Worm (Caenorhabditis elegans): ENCODE results near the gene W01B6.4.

- TF ChIP-seq flt-1 (GFP tag; IDR thresholded peaks at IDR 0.05) (no peak), ref-1 (GFP tag; conservative IDR thresholded peaks at IDR 0.05) (no peak), cog-1 (tag; optimal IDR thresholded peaks at IDR 0.05) (no peak), T22C8.4 (GFP tag; IDR thresholded peaks at IDR 0.05) (no peak)
Measured at ce11 chrIV:10080816-10081215, 5.6 kb downstream of the W01B6.4 start, which contains the start of gene W01B6.6.
